Worm (Caenorhabditis elegans): ENCODE results near the gene R07B1.8.

Gene R07B1.8

ce11 chrX:9866355-9866754 lies 6.1 kb downstream of the R07B1.8 start, which contains the start of gene R07B1.6:
Gene R07B1.6 (plus strand): TSS chrX:9866655.
- TF ChIP-seq T26A8.4 (GFP tag; IDR thresholded peaks at IDR 0.05) (no peak), F37D6.2 (tag; optimal IDR thresholded peaks at IDR 0.05) (no peak), ceh-44 (GFP tag; IDR thresholded peaks at IDR 0.05) (no peak), lin-1 (GFP tag; IDR thresholded peaks at IDR 0.05) (no peak), Y105C5A.15 (GFP tag; IDR thresholded peaks at IDR 0.05) (no peak), sdz-12 (GFP tag; optimal IDR thresholded peaks at IDR 0.05) (no peak), F49E8.2 (tag; optimal IDR thresholded peaks at IDR 0.05; ENCODE audit: borderline replicate concordance) (no peak), tra-1 (GFP tag; IDR thresholded peaks at IDR 0.05) (no peak), daf-16 (GFP tag; optimal IDR thresholded peaks at IDR 0.05) (no peak), daf-16 (tag; optimal IDR thresholded peaks at IDR 0.05) (no peak), nhr-102 (tag; optimal IDR thresholded peaks at IDR 0.05) (no peak), nhr-25 (tag; optimal IDR thresholded peaks at IDR 0.05; ENCODE audit: borderline replicate concordance, insufficient read depth) (no peak), nhr-77 (tag; optimal IDR thresholded peaks at IDR 0.05) (no peak), mes-2 (tag; optimal IDR thresholded peaks at IDR 0.05; ENCODE audit: poor library complexity, severe bottlenecking) (no peak), pqm-1 (tag; optimal IDR thresholded peaks at IDR 0.05) (no peak), dmd-9 (GFP tag; IDR thresholded peaks at IDR 0.05) (no peak), zip-11 (GFP tag; IDR thresholded peaks at IDR 0.05) (no peak), unc-130 (GFP tag; optimal IDR thresholded peaks at IDR 0.05) (no peak), nhr-237 (tag; optimal IDR thresholded peaks at IDR 0.05) (no peak), nhr-48 (tag; optimal IDR thresholded peaks at IDR 0.05) (no peak)

ce11 chrX:9862916-9863624 lies 9.4 kb downstream of the R07B1.8 start, which contains the start of the genes gst-36 and R07B1.5:
Gene gst-36 (minus strand): TSS chrX:9862960.
Gene R07B1.5 (plus strand): TSS chrX:9863580.
- TF ChIP-seq zfp-2 (tag; optimal IDR thresholded peaks at IDR 0.05) (no peak), nhr-28 (tag; optimal IDR thresholded peaks at IDR 0.05) (peak; percentile 52), dmd-6 (GFP tag; IDR thresholded peaks at IDR 0.05) (peak; percentile 15; the same call in 1 of the 2 replicates), T26A8.4 (GFP tag; IDR thresholded peaks at IDR 0.05) (no peak), hlh-30 (tag; optimal IDR thresholded peaks at IDR 0.05; ENCODE audit: insufficient read depth) (peak; percentile 3), daf-16 (GFP tag; optimal IDR thresholded peaks at IDR 0.05) (no peak), daf-16 (tag; optimal IDR thresholded peaks at IDR 0.05) (peak; percentile 80), Y48G9A.11 (GFP tag; IDR thresholded peaks at IDR 0.05) (no peak), mdt-29 (GFP tag; IDR thresholded peaks at IDR 0.05) (no peak), php-3 (GFP tag; IDR thresholded peaks at IDR 0.05) (peak; percentile 29; the same call in 1 of the 2 replicates), set-16 (GFP tag; IDR thresholded peaks at IDR 0.05) (no peak), pha-4 (GFP tag; IDR thresholded peaks at IDR 0.05) (no peak), pha-4 (tag; optimal IDR thresholded peaks at IDR 0.05) (no peak), lin-13 (GFP tag; optimal IDR thresholded peaks at IDR 0.05) (no peak), dve-1 (tag; optimal IDR thresholded peaks at IDR 0.05; ENCODE audit: insufficient read depth) (peak; percentile 33), mes-2 (tag; optimal IDR thresholded peaks at IDR 0.05; ENCODE audit: poor library complexity, severe bottlenecking) (no peak), zip-11 (GFP tag; IDR thresholded peaks at IDR 0.05) (no peak), mxl-2 (GFP tag; conservative IDR thresholded peaks at IDR 0.05) (0 out of 2 replicates have a peak, but pooled peaks have one; percentile 5), hlh-11 (tag; optimal IDR thresholded peaks at IDR 0.05) (peak; percentile 45), ZK337.2 (GFP tag; IDR thresholded peaks at IDR 0.05) (no peak), pqm-1 (tag; optimal IDR thresholded peaks at IDR 0.05) (peak; percentile 7)

- TF ChIP-seq dve-1 (tag; optimal IDR thresholded peaks at IDR 0.05; ENCODE audit: insufficient read depth) (peak; percentile 83), saeg-2 (GFP tag; IDR thresholded peaks at IDR 0.05) (no peak), ctbp-1 (GFP tag; IDR thresholded peaks at IDR 0.05) (no peak), aha-1 (tag) (no peak), ceh-82 (tag; optimal IDR thresholded peaks at IDR 0.05) (no peak), D1046.2 (GFP tag; IDR thresholded peaks at IDR 0.05) (no peak), Y48G9A.11 (GFP tag; IDR thresholded peaks at IDR 0.05) (no peak), daf-19 (GFP tag; conservative IDR thresholded peaks at IDR 0.05) (no peak), cey-2 (tag; optimal IDR thresholded peaks at IDR 0.05; ENCODE audit: borderline replicate concordance, insufficient read depth) (no peak), F10B5.3 (tag; optimal IDR thresholded peaks at IDR 0.05) (no peak), skn-1 (tag; optimal IDR thresholded peaks at IDR 0.05) (no peak), nhr-6 (tag; optimal IDR thresholded peaks at IDR 0.05) (peak; percentile 8), daf-12 (tag; optimal IDR thresholded peaks at IDR 0.05) (no peak), Y5F2A.4 (GFP tag; optimal IDR thresholded peaks at IDR 0.05) (no peak), Y75B8A.6 (GFP tag; IDR thresholded peaks at IDR 0.05) (no peak)
Observed at ce11 chrX:9858069-9858468, 14.4 kb downstream of the R07B1.8 start, which contains the start of gene scav-5. Gene scav-5 (plus strand): TSS chrX:9858365.
